Fruit fly (Drosophila melanogaster) Kc167 (cell line): ENCODE results near the gene CG3702.

Experiments
- Myc ChIP-seq: fragments of >200 bp; optimal IDR thresholded peaks from 2 replicates; lab custom pipeline; 2017; ENCODE audit warnings: missing external identifiers
- Sin3A ChIP-seq: fragments of >200 bp; optimal IDR thresholded peaks from 2 replicates; lab custom pipeline; 2018; ENCODE audit warnings: missing external identifiers
- h ChIP-seq: fragments of >200 bp; optimal IDR thresholded peaks from 3 replicates; lab custom pipeline; 2018; ENCODE audit warnings: missing external identifiers
- insv ChIP-seq: fragments of >200 bp; optimal IDR thresholded peaks from 3 replicates; lab custom pipeline; 2018; ENCODE audit warnings: missing external identifiers
- psq ChIP-seq: fragments of >200 bp; optimal IDR thresholded peaks from 2 replicates; lab custom pipeline; 2017; ENCODE audit warnings: missing external identifiers
- ttk ChIP-seq: sonication (Bioruptor generic); optimal IDR thresholded peaks from 2 replicates; lab custom pipeline; 2017; ENCODE audit warnings: missing external identifiers

- TF ChIP-seq psq (lab: Kevin White, UChicago) (no peak), insv (lab: Kevin White, UChicago) (no peak), Myc (lab: Kevin White, UChicago) (no peak), h (lab: Kevin White, UChicago) (no peak), Sin3A (lab: Kevin White, UChicago) (no peak), ttk (lab: Kevin White, UChicago) (no peak)
These were observed 29.0 kb downstream of the CG3702 start, which contains the start of gene Naprt for dm6 chr2L:4197913-4198319.
